Worm (Caenorhabditis elegans): ENCODE results near the gene nas-31.

ce11 chrV:10947210-10947609 is 25.6 kb upstream of the nas-31 start:
- TF ChIP-seq M03D4.4 (tag; optimal IDR thresholded peaks at IDR 0.05) (no peak), cnd-1 (tag; optimal IDR thresholded peaks at IDR 0.05) (no peak), elt-3 (tag; optimal IDR thresholded peaks at IDR 0.05) (no peak)
